Worm (Caenorhabditis elegans) whole organism, late embryonic: ENCODE measurements around the gene fipr-25.
A peak's percentile ranks its signal among the peaks of the same experiment; 100 is the strongest.

Experiments
- C08G9.2 ChIP-seq: sonication (generic microtip); optimal IDR thresholded peaks from 2 replicates; lab custom pipeline; 2016; ENCODE audit warnings: mild to moderate bottlenecking, missing genetic modification characterization, moderate library complexity, missing compliant biosample characterization
- T23F11.4 ChIP-seq: fragments of 200-800 bp; sonication (Bioruptor generic); optimal IDR thresholded peaks from 2 replicates; lab custom pipeline; 2018; ENCODE audit warnings: mild to moderate bottlenecking, missing genetic modification characterization, missing compliant biosample characterization
- ceh-14 ChIP-seq: sonication (generic microtip); optimal IDR thresholded peaks from 2 replicates; lab custom pipeline; 2016; ENCODE audit warnings: missing genotype, missing genetic modification characterization, missing compliant biosample characterization
- ceh-18 ChIP-seq: sonication (generic microtip); optimal IDR thresholded peaks from 2 replicates; lab custom pipeline; 2016; ENCODE audit warnings: missing genetic modification characterization, missing compliant biosample characterization
- ceh-22 ChIP-seq: sonication (generic microtip); optimal IDR thresholded peaks from 2 replicates; lab custom pipeline; 2017; ENCODE audit warnings: missing biosample characterization, missing genetic modification characterization
- ceh-24 ChIP-seq: sonication (generic microtip); optimal IDR thresholded peaks from 2 replicates; lab custom pipeline; 2016; ENCODE audit warnings: mild to moderate bottlenecking, missing genetic modification characterization, missing compliant biosample characterization
- ceh-30 ChIP-seq: fragments of 150-350 bp; optimal IDR thresholded peaks from 2 replicates; lab custom pipeline; 2014; ENCODE audit warnings: missing biosample characterization, missing genetic modification characterization
- ceh-48 ChIP-seq: sonication (generic microtip); optimal IDR thresholded peaks from 2 replicates; lab custom pipeline; 2016; ENCODE audit warnings: missing genetic modification characterization, inconsistent platforms, missing compliant biosample characterization
- ceh-6 ChIP-seq: fragments of 200-800 bp; sonication (Bioruptor generic); optimal IDR thresholded peaks from 2 replicates; lab custom pipeline; 2018; ENCODE audit warnings: mild to moderate bottlenecking, missing genetic modification characterization, missing compliant biosample characterization
- ceh-9 ChIP-seq: sonication (generic microtip); optimal IDR thresholded peaks from 2 replicates; lab custom pipeline; 2016; ENCODE audit warnings: mild to moderate bottlenecking, missing genetic modification characterization, inconsistent platforms, missing compliant biosample characterization
- che-1 ChIP-seq: sonication (generic microtip); optimal IDR thresholded peaks from 2 replicates; lab custom pipeline; 2016; ENCODE audit warnings: mild to moderate bottlenecking, missing genetic modification characterization, missing compliant biosample characterization
- dmd-4 ChIP-seq: sonication (generic microtip); optimal IDR thresholded peaks from 2 replicates; lab custom pipeline; 2016; ENCODE audit warnings: borderline replicate concordance, missing genetic modification characterization, missing compliant biosample characterization
- elt-2 ChIP-seq: sonication (generic microtip); optimal IDR thresholded peaks from 2 replicates; lab custom pipeline; 2016; ENCODE audit warnings: missing genetic modification reagents, missing genetic modification characterization, missing compliant biosample characterization
- elt-4 ChIP-seq: sonication (generic microtip); optimal IDR thresholded peaks from 2 replicates; lab custom pipeline; 2016; ENCODE audit warnings: missing genetic modification characterization, missing compliant biosample characterization
- ets-4 ChIP-seq: sonication (generic microtip); optimal IDR thresholded peaks from 2 replicates; lab custom pipeline; 2016; ENCODE audit warnings: missing genetic modification characterization, missing compliant biosample characterization
- fkh-6 ChIP-seq: sonication (generic microtip); optimal IDR thresholded peaks from 2 replicates; lab custom pipeline; 2016; ENCODE audit warnings: missing genetic modification characterization, missing compliant biosample characterization
- hlh-13 ChIP-seq: fragments of 200-800 bp; sonication (Bioruptor generic); optimal IDR thresholded peaks from 2 replicates; lab custom pipeline; 2018; ENCODE audit warnings: mild to moderate bottlenecking, missing genetic modification characterization, missing compliant biosample characterization
- hlh-15 ChIP-seq: sonication (generic microtip); optimal IDR thresholded peaks from 2 replicates; lab custom pipeline; 2016; ENCODE audit warnings: missing genetic modification characterization, missing compliant biosample characterization
- hlh-30 ChIP-seq: sonication (generic microtip); optimal IDR thresholded peaks from 2 replicates; lab custom pipeline; 2017; ENCODE audit warnings: antibody characterized with exemption, missing genetic modification characterization, missing compliant biosample characterization; ENCODE audit not compliant: insufficient read depth
- lin-11 ChIP-seq: fragments of 200-800 bp; sonication (Bioruptor generic); optimal IDR thresholded peaks from 2 replicates; lab custom pipeline; 2018; ENCODE audit warnings: mild to moderate bottlenecking, missing genetic modification characterization, missing compliant biosample characterization
- madf-2 ChIP-seq: sonication (generic microtip); optimal IDR thresholded peaks from 2 replicates; lab custom pipeline; 2017; ENCODE audit warnings: missing genetic modification characterization, missing compliant biosample characterization
- mec-3 ChIP-seq: sonication (generic microtip); optimal IDR thresholded peaks from 2 replicates; lab custom pipeline; 2016; ENCODE audit warnings: borderline replicate concordance, missing genetic modification characterization, missing compliant biosample characterization
- nfya-1 ChIP-seq: sonication (generic microtip); optimal IDR thresholded peaks from 2 replicates; lab custom pipeline; 2017; ENCODE audit warnings: missing genetic modification characterization, mild to moderate bottlenecking, missing compliant biosample characterization, antibody characterized with exemption, moderate library complexity
- nhr-11 ChIP-seq: fragments of 150-350 bp; optimal IDR thresholded peaks from 2 replicates; lab custom pipeline; 2014; ENCODE audit warnings: missing biosample characterization, missing genetic modification characterization
- pqm-1 ChIP-seq: sonication (generic microtip); optimal IDR thresholded peaks from 2 replicates; lab custom pipeline; 2016; ENCODE audit warnings: missing genetic modification characterization, missing compliant biosample characterization
- pros-1 ChIP-seq: fragments of 150-350 bp; optimal IDR thresholded peaks from 2 replicates; lab custom pipeline; 2014; ENCODE audit warnings: missing biosample characterization, missing genetic modification reagents, missing genetic modification characterization
- rnt-1 ChIP-seq: sonication (generic microtip); optimal IDR thresholded peaks from 2 replicates; lab custom pipeline; 2016; ENCODE audit warnings: missing genetic modification characterization, missing compliant biosample characterization
- sdc-2 ChIP-seq: sonication (generic microtip); optimal IDR thresholded peaks from 2 replicates; lab custom pipeline; 2016; ENCODE audit warnings: missing genotype, missing genetic modification characterization, missing compliant biosample characterization
- sox-4 ChIP-seq: sonication (generic microtip); optimal IDR thresholded peaks from 2 replicates; lab custom pipeline; 2017; ENCODE audit warnings: mild to moderate bottlenecking, missing genetic modification characterization, inconsistent platforms, missing compliant biosample characterization
- syd-9 ChIP-seq: sonication (generic microtip); optimal IDR thresholded peaks from 2 replicates; lab custom pipeline; 2016; ENCODE audit warnings: mild to moderate bottlenecking, missing genetic modification characterization, moderate library complexity, missing compliant biosample characterization
- ttx-3 ChIP-seq: sonication (generic microtip); optimal IDR thresholded peaks from 2 replicates; lab custom pipeline; 2016; ENCODE audit warnings: missing genetic modification reagents, missing genetic modification characterization, missing compliant biosample characterization
- unc-42 ChIP-seq: sonication (generic microtip); optimal IDR thresholded peaks from 2 replicates; lab custom pipeline; 2016; ENCODE audit warnings: missing genotype, missing genetic modification characterization, missing compliant biosample characterization
- unc-86 ChIP-seq: sonication (generic microtip); optimal IDR thresholded peaks from 2 replicates; lab custom pipeline; 2016; ENCODE audit warnings: missing genetic modification characterization, missing compliant biosample characterization
- zip-5 ChIP-seq: sonication (generic microtip); optimal IDR thresholded peaks from 2 replicates; lab custom pipeline; 2016; ENCODE audit warnings: missing genetic modification characterization, missing compliant biosample characterization
- ztf-16 ChIP-seq: sonication (generic microtip); optimal IDR thresholded peaks from 2 replicates; lab custom pipeline; 2017; ENCODE audit warnings: missing genetic modification characterization, missing compliant biosample characterization

Gene fipr-25

DNA sequence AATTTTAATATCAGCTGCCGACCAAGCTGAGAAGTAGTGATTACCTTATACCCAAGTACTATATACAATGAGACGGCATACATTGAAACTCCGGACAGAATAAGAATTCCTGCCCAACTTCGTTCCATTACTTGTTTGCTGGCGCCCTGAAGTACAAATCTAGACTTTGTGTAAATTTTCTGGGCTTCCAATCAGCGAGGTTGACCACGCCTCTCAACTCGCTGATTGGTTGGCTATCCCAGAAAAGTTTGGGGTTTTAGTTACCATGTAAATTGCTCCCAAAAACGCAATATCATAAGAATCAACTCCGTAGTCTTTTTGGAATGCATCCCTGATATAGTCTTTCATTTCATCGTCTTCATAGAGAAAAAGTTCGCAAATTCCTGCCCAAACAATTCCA lies 2.0 kb upstream of the fipr-25 start:
- TF ChIP-seq nfya-1 (peak; percentile 80), ceh-24 (no peak), rnt-1 (no peak)

DNA sequence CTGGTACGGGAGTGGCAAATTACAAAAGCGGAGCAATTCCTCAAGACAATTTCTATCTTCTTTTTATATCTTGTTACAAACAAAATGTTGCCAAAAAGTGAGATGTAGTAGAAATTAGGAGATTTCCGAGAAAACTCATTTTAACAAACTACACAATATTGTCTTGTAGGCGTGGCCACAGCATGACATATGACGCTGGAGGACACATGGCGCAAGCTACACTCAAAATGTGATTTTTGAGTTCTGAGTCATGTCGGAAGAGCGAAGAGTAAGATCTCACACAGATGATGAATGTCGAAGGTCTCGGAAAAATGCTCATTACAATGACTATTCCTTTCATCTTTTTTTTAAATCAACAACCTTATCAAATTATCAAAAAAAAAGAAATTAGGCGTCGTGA lies 4.2 kb downstream of the fipr-25 start, which contains the start of gene Y40B10B.1:
Y40B10B.1 (minus strand) TSS at position 101 of the 400 bp plus-strand sequence.
- TF ChIP-seq ceh-9, result no peak
- no peak for TF ChIP-seq hlh-30 (tag; lab: Kevin White, UChicago)
- no peak for TF ChIP-seq ttx-3 (tag; lab: Kevin White, UChicago)
- TF ChIP-seq ceh-18, result no peak
- no peak for TF ChIP-seq zip-5 (tag; lab: Kevin White, UChicago)
- TF ChIP-seq mec-3 (tag; lab: Kevin White, UChicago), result no peak
- no peak for TF ChIP-seq unc-86
- no peak for TF ChIP-seq nhr-11 (tag; lab: Kevin White, UChicago)
- TF ChIP-seq C08G9.2 (tag; lab: Kevin White, UChicago), result no peak
- no peak for TF ChIP-seq hlh-13 (GFP tag; lab: Kevin White, UChicago)
- TF ChIP-seq syd-9 (tag; lab: Kevin White, UChicago), result no peak
- no peak for TF ChIP-seq sdc-2 (tag; lab: Kevin White, UChicago)
- no peak for TF ChIP-seq fkh-6

DNA sequence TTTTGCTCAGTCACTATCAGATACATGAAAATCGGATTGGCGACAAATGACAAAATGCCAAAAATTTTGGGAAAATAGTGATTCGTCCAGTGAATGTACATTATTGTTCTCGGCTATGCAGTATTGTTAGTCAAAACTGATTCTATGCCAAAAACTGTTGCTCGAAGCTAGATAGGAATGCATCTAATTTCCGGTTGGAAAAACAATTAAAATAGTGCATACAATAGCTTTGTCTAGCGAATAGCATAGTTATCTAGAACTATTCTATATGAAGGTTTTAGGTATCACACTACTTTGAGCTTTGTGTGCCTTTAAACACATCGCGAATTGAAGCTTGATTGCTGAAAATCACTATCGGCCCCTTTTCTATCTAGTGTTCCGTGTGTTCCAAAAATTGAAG lies 7.6 kb downstream of the fipr-25 start, which contains the start of gene srj-15:
srj-15 (minus strand) TSS at position 101 of the 400 bp plus-strand sequence.
- no peak for TF ChIP-seq unc-42 (tag; lab: Kevin White, UChicago)
- no peak for TF ChIP-seq ztf-16 (tag; lab: Kevin White, UChicago)
- no peak for TF ChIP-seq hlh-15 (tag; lab: Kevin White, UChicago)
- no peak for TF ChIP-seq ets-4 (tag; lab: Kevin White, UChicago)
- no peak for TF ChIP-seq unc-86
- TF ChIP-seq ceh-6 (GFP tag; lab: Kevin White, UChicago), result no peak
- TF ChIP-seq T23F11.4 (GFP tag; lab: Kevin White, UChicago), result no peak
- no peak for TF ChIP-seq pros-1 (tag; lab: Kevin White, UChicago)
- TF ChIP-seq sdc-2 (tag; lab: Kevin White, UChicago), result no peak
- TF ChIP-seq pqm-1 (tag; lab: Kevin White, UChicago), result no peak
- TF ChIP-seq mec-3 (tag; lab: Kevin White, UChicago), result no peak
- no peak for TF ChIP-seq ceh-30 (tag; lab: Kevin White, UChicago)
- no peak for TF ChIP-seq ceh-48 (tag; lab: Kevin White, UChicago)
- no peak for TF ChIP-seq dmd-4 (tag; lab: Kevin White, UChicago)
- TF ChIP-seq elt-4 (tag; lab: Kevin White, UChicago), result no peak
- no peak for TF ChIP-seq rnt-1
- TF ChIP-seq hlh-13 (GFP tag; lab: Kevin White, UChicago), result no peak
- TF ChIP-seq lin-11, result no peak
- TF ChIP-seq, all 69 proteins: peak for 0

DNA sequence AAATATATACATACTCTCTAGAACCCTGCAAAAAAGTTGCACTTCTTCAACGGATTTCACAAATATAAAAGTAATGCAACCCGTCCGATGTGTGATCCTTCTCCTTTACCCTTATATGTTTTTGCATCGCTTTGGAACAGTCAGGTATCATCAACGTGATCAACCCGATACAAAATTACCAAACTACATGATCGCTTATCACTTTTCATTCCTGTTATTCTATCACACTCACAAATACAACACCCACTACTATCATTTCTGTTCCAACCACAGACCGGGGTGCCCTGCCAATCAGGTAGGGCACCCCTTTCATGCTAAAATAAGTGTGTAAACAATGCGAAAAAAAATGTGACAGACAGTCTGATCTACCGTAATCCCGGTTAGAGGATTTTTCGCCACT lies 9.8 kb downstream of the fipr-25 start:
- TF ChIP-seq ceh-22, result no peak
- peak; percentile 9 for TF ChIP-seq elt-2

DNA sequence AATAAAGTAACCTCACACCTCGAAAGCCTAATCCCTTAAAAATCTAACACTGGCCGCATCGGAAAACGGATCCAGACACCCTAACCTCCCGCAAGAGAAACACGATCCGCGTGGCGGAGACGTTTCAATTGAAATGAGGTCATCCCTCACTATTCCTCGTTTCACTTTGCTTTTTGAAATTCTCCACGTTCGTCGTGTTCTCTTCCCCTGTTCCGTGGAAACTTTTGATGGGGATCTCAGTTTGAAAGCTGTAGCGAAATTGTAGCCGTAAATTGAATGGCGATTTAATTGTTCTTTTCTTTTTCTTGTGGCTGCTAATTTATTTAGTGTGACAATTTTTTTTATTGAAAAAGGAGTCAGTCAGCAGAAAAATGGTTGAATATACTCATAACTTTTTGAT lies 11.6 kb downstream of the fipr-25 start:
- no peak for TF ChIP-seq ceh-14 (tag; lab: Kevin White, UChicago)
- no peak for TF ChIP-seq che-1 (tag; lab: Kevin White, UChicago)
- no peak for TF ChIP-seq lin-11
- TF ChIP-seq sox-4 (tag; lab: Kevin White, UChicago), result no peak
- no peak for TF ChIP-seq madf-2 (tag; lab: Kevin White, UChicago)
